Fruit fly (Drosophila melanogaster) whole organism, embryonic: ENCODE results near the gene Spn38F.

ENCODE experiments used
- CG10321 ChIP-seq: fragments of 200-800 bp; sonication (Bioruptor generic); IDR thresholded peaks from 2 replicates; pipeline ENCODE4 v1.3.6; 2022; ENCODE audit warnings: missing biosample characterization, missing genetic modification characterization
- CG10431 ChIP-seq: fragments of 200-800 bp; sonication (Bioruptor generic); optimal IDR thresholded peaks from 3 replicates; lab custom pipeline; 2018; ENCODE audit warnings: missing biosample characterization, mild to moderate bottlenecking, missing genetic modification characterization
- CG10959 ChIP-seq: fragments of 200-800 bp; sonication (Bioruptor generic); IDR thresholded peaks from 2 replicates; pipeline ENCODE4 v1.3.6; 2022; ENCODE audit warnings: missing biosample characterization, missing genetic modification characterization
- CG11085 ChIP-seq: fragments of 200-800 bp; sonication (Bioruptor generic); IDR thresholded peaks from 2 replicates; pipeline ENCODE4 v1.3.6; 2022; ENCODE audit warnings: missing biosample characterization, missing genetic modification characterization
- CG12236 ChIP-seq: fragments of 200-800 bp; sonication (Bioruptor generic); optimal IDR thresholded peaks from 2 replicates; lab custom pipeline; 2016; ENCODE audit warnings: missing biosample characterization, missing genetic modification characterization
- CG12942 ChIP-seq: fragments of 200-800 bp; sonication (Bioruptor generic); optimal IDR thresholded peaks from 3 replicates; lab custom pipeline; 2016; ENCODE audit warnings: missing biosample characterization, missing genetic modification characterization
- CG13296 ChIP-seq: fragments of 200-800 bp; sonication (Bioruptor generic); optimal IDR thresholded peaks from 3 replicates; lab custom pipeline; 2018; ENCODE audit warnings: missing biosample characterization, mild to moderate bottlenecking, missing genetic modification characterization
- CG13775 ChIP-seq: fragments of 200-800 bp; sonication (Bioruptor generic); optimal IDR thresholded peaks from 3 replicates; lab custom pipeline; 2017; ENCODE audit warnings: missing biosample characterization, mild to moderate bottlenecking, missing genetic modification characterization
- CG13894 ChIP-seq: fragments of 200-800 bp; sonication (Bioruptor generic); optimal IDR thresholded peaks from 3 replicates; lab custom pipeline; 2018; ENCODE audit warnings: missing biosample characterization, mild to moderate bottlenecking, missing genetic modification characterization, moderate library complexity
- CG15011 ChIP-seq: fragments of 200-800 bp; sonication (Bioruptor generic); optimal IDR thresholded peaks from 3 replicates; lab custom pipeline; 2018; ENCODE audit warnings: missing biosample characterization, mild to moderate bottlenecking, missing genetic modification characterization
- CG1529 ChIP-seq: fragments of 200-800 bp; sonication (Bioruptor generic); optimal IDR thresholded peaks from 3 replicates; lab custom pipeline; 2018; ENCODE audit warnings: missing biosample characterization, missing genetic modification characterization
- CG17568 ChIP-seq: fragments of 200-800 bp; sonication (Bioruptor generic); optimal IDR thresholded peaks from 2 replicates; lab custom pipeline; 2018; ENCODE audit warnings: missing biosample characterization, mild to moderate bottlenecking, missing genetic modification characterization, moderate library complexity
- CG2116 ChIP-seq: fragments of 200-800 bp; sonication (Bioruptor generic); optimal IDR thresholded peaks from 3 replicates; lab custom pipeline; 2018; ENCODE audit warnings: missing biosample characterization, mild to moderate bottlenecking, missing genetic modification characterization
- CG3163 ChIP-seq: fragments of 200-800 bp; sonication (Bioruptor generic); optimal IDR thresholded peaks from 3 replicates; lab custom pipeline; 2016; ENCODE audit warnings: missing biosample characterization, missing genetic modification characterization
- CG32532 ChIP-seq: fragments of 200-800 bp; sonication (Bioruptor generic); IDR thresholded peaks from 2 replicates; pipeline ENCODE4 v1.3.6; 2022; ENCODE audit warnings: missing biosample characterization, missing genetic modification characterization
- CG6765 ChIP-seq: fragments of 200-800 bp; sonication (Bioruptor generic); optimal IDR thresholded peaks from 3 replicates; lab custom pipeline; 2017; ENCODE audit warnings: missing biosample characterization, mild to moderate bottlenecking, missing genetic modification characterization
- CG7357 ChIP-seq: fragments of 200-800 bp; sonication (Bioruptor generic); IDR thresholded peaks from 3 replicates; pipeline ENCODE4 v1.3.6; 2022; ENCODE audit warnings: missing biosample characterization, missing genetic modification characterization
- CG7556 ChIP-seq: fragments of 200-800 bp; sonication (Bioruptor generic); optimal IDR thresholded peaks from 2 replicates; lab custom pipeline; 2017; ENCODE audit warnings: missing biosample characterization, mild to moderate bottlenecking, missing genetic modification characterization
- CG8290 ChIP-seq, 3 experiments: fragments of 200-800 bp; sonication (Bioruptor generic); optimal IDR thresholded peaks; 2 replicates each; lab custom pipeline; 2016 to 2019; ENCODE audit warnings: missing biosample characterization in 3 of 3, missing genetic modification characterization in 3 of 3, mild to moderate bottlenecking in 2 of 3, moderate library complexity in 1 of 3
- CG8765 ChIP-seq: fragments of 200-800 bp; sonication (Bioruptor generic); IDR thresholded peaks from 2 replicates; pipeline ENCODE4 v1.3.6; 2022; ENCODE audit warnings: missing biosample characterization, missing genetic modification characterization
- CTCF ChIP-seq: fragments of 200-800 bp; sonication (Bioruptor generic); optimal IDR thresholded peaks from 2 replicates; lab custom pipeline; 2017; ENCODE audit warnings: missing biosample characterization, mild to moderate bottlenecking, missing genetic modification characterization, moderate library complexity
- Deaf1 ChIP-seq: fragments of 200-800 bp; optimal IDR thresholded peaks from 3 replicates; lab custom pipeline; 2019; ENCODE audit warnings: missing biosample characterization, mild to moderate bottlenecking, missing genetic modification characterization, moderate library complexity
- Dip2 ChIP-seq: fragments of 200-800 bp; sonication (Bioruptor generic); IDR thresholded peaks from 2 replicates; pipeline ENCODE4 v1.3.6; 2022; ENCODE audit warnings: missing biosample characterization, missing genetic modification characterization
- Dref ChIP-seq: fragments of 200-800 bp; sonication (Bioruptor generic); IDR thresholded peaks from 2 replicates; pipeline ENCODE4 v1.3.6; 2022; ENCODE audit warnings: missing biosample characterization, missing genetic modification characterization
- HLHmδ ChIP-seq: fragments of 200-800 bp; sonication (Bioruptor generic); optimal IDR thresholded peaks from 2 replicates; lab custom pipeline; 2018; ENCODE audit warnings: missing biosample characterization, mild to moderate bottlenecking, missing genetic modification characterization, moderate library complexity
- Med ChIP-seq: fragments of 200-800 bp; sonication (Bioruptor generic); peaks from one replicate; lab custom pipeline; 2016; ENCODE audit warnings: missing biosample characterization, missing genetic modification characterization, mild to moderate bottlenecking, inconsistent platforms, moderate library complexity
- Sry-δ ChIP-seq: fragments of 200-800 bp; sonication (Bioruptor generic); optimal IDR thresholded peaks from 2 replicates; lab custom pipeline; 2016; ENCODE audit warnings: missing biosample characterization, missing genetic modification characterization
- Tbp ChIP-seq: fragments of >200 bp; optimal IDR thresholded peaks from 2 replicates; lab custom pipeline; 2018; ENCODE audit warnings: missing biosample characterization, missing genetic modification characterization
- Trl ChIP-seq, 3 experiments: fragments of >200 bp in 2 of 3; fragments of 200-800 bp in 1 of 3; sonication (Bioruptor generic) in 1 of 3; optimal IDR thresholded peaks; 2 replicates in 1 of 3; 3 replicates in 2 of 3; lab custom pipeline; 2016 to 2017; ENCODE audit warnings: missing biosample characterization in 1 of 3, missing genetic modification characterization in 1 of 3
- cad ChIP-seq: fragments of >200 bp; optimal IDR thresholded peaks from 2 replicates; lab custom pipeline; 2017; ENCODE audit warnings: missing biosample characterization, missing genetic modification characterization
- chinmo ChIP-seq: fragments of 200-800 bp; sonication (Bioruptor generic); IDR thresholded peaks from 4 replicates; pipeline ENCODE4 v1.3.6; 2022; ENCODE audit warnings: missing biosample characterization, missing genetic modification characterization; ENCODE audit not compliant: partially characterized antibody
- crol ChIP-seq: fragments of 200-800 bp; sonication (Bioruptor generic); IDR thresholded peaks from 2 replicates; pipeline ENCODE4 v1.3.6; 2022; ENCODE audit warnings: missing biosample characterization, missing genetic modification characterization
- cwo ChIP-seq: fragments of 200-800 bp; sonication (Bioruptor generic); optimal IDR thresholded peaks from 3 replicates; lab custom pipeline; 2017; ENCODE audit warnings: missing biosample characterization, missing genetic modification characterization, mild to moderate bottlenecking, moderate library complexity, missing genetic modification reagents
- eve ChIP-seq, 2 experiments: fragments of >200 bp; optimal IDR thresholded peaks; 2 replicates each; lab custom pipeline; 2017; ENCODE audit warnings: missing biosample characterization in 2 of 2, missing genetic modification characterization in 2 of 2
- exex ChIP-seq: fragments of 200-800 bp; sonication (Bioruptor generic); optimal IDR thresholded peaks from 4 replicates; lab custom pipeline; 2018; ENCODE audit warnings: missing biosample characterization, mild to moderate bottlenecking, missing genetic modification characterization, moderate library complexity
- gem ChIP-seq: fragments of 200-800 bp; sonication (Bioruptor generic); optimal IDR thresholded peaks from 2 replicates; lab custom pipeline; 2019; ENCODE audit warnings: missing biosample characterization, mild to moderate bottlenecking, missing genetic modification characterization, moderate library complexity
- grau ChIP-seq: fragments of 200-800 bp; optimal IDR thresholded peaks from 3 replicates; lab custom pipeline; 2019; ENCODE audit warnings: missing biosample characterization, mild to moderate bottlenecking, missing genetic modification characterization, moderate library complexity
- grn ChIP-seq: fragments of 200-800 bp; sonication (Bioruptor generic); optimal IDR thresholded peaks from 3 replicates; lab custom pipeline; 2017; ENCODE audit warnings: missing biosample characterization, missing genetic modification characterization
- insv ChIP-seq, 2 experiments: fragments of 200-800 bp; sonication (Bioruptor generic); optimal IDR thresholded peaks; 3 replicates each; lab custom pipeline; 2016 to 2018; ENCODE audit warnings: missing biosample characterization in 2 of 2, missing genetic modification characterization in 2 of 2
- oc ChIP-seq: fragments of 200-800 bp; sonication (Bioruptor generic); optimal IDR thresholded peaks from 2 replicates; lab custom pipeline; 2018; ENCODE audit warnings: missing biosample characterization, mild to moderate bottlenecking, missing genetic modification characterization, moderate library complexity
- p53 ChIP-seq: fragments of 200-800 bp; sonication (Bioruptor generic); optimal IDR thresholded peaks from 2 replicates; lab custom pipeline; 2016; ENCODE audit warnings: missing biosample characterization, missing genetic modification characterization
- pnt ChIP-seq: fragments of 200-800 bp; sonication (Bioruptor generic); optimal IDR thresholded peaks from 3 replicates; lab custom pipeline; 2016; ENCODE audit warnings: missing biosample characterization, missing genetic modification characterization
- rib ChIP-seq: fragments of 200-800 bp; sonication (Bioruptor generic); IDR thresholded peaks from 2 replicates; pipeline ENCODE4 v1.3.6; 2022; ENCODE audit warnings: missing biosample characterization, missing genetic modification characterization
- sd ChIP-seq: fragments of 200-800 bp; sonication (Bioruptor generic); optimal IDR thresholded peaks from 3 replicates; lab custom pipeline; 2018; ENCODE audit warnings: missing biosample characterization, mild to moderate bottlenecking, missing genetic modification characterization, moderate library complexity
- sug ChIP-seq: fragments of 200-800 bp; optimal IDR thresholded peaks from 2 replicates; lab custom pipeline; 2019; ENCODE audit warnings: missing biosample characterization, mild to moderate bottlenecking, missing genetic modification characterization, moderate library complexity
- tna ChIP-seq: fragments of 200-800 bp; sonication (Bioruptor generic); IDR thresholded peaks from 2 replicates; pipeline ENCODE4 v1.3.6; 2022; ENCODE audit warnings: missing biosample characterization, missing genetic modification characterization; ENCODE audit not compliant: partially characterized antibody
- zfh1 ChIP-seq: fragments of 200-800 bp; sonication (Bioruptor generic); IDR thresholded peaks from 3 replicates; pipeline ENCODE4 v1.3.6; 2022; ENCODE audit warnings: missing biosample characterization, missing genetic modification characterization

The Spn38F gene

dm6 chr2L:20825265-20825664 lies 12.5 kb downstream of the Spn38F start (continued):
- TF ChIP-seq Deaf1 (tag; lab: Kevin White, UChicago) (peak; percentile 64), CG1529 (no peak), CG8765 (GFP tag; lab: Robert Waterston, UW) (no peak), Tbp (GFP tag; lab: Kevin White, UChicago) (no peak), grn (peak; percentile 60), CG12236 (GFP tag; lab: Kevin White, UChicago) (no peak), Sry-δ (no peak), CG7357 (GFP tag; lab: Robert Waterston, UW) (no peak), CG11085 (no peak), oc (tag; lab: Kevin White, UChicago) (peak; percentile 71), CG32532 (0 out of 2 replicates have a peak, but pooled peaks have one; percentile 23), CG10431 (GFP tag; lab: Kevin White, UChicago) (no peak), p53 (no peak), CG13296 (no peak), CG12942 (GFP tag; lab: Kevin White, UChicago) (no peak), CG10959 (GFP tag; lab: Robert Waterston, UW) (no peak), rib (GFP tag; lab: Robert Waterston, UW) (0 out of 2 replicates have a peak, but pooled peaks have one; percentile 19), tna (GFP tag; lab: Robert Waterston, UW) (no peak), CG13775 (GFP tag; lab: Kevin White, UChicago) (no peak), HLHmδ (peak; percentile 28), CTCF (GFP tag; lab: Kevin White, UChicago) (no peak), crol (GFP tag; lab: Robert Waterston, UW) (no peak), cwo (GFP tag; lab: Kevin White, UChicago) (no peak)

dm6 chr2L:20824136-20824789 lies 13.5 kb downstream of the Spn38F start:
- TF ChIP-seq Deaf1 (tag; lab: Kevin White, UChicago) (no peak), CG13894 (tag; lab: Kevin White, UChicago) (peak; percentile 23), insv (GFP tag; optimal IDR thresholded peaks at IDR 0.05; lab: Kevin White, UChicago) (no peak), Dip2 (GFP tag; lab: Robert Waterston, UW) (no peak), exex (peak; percentile 23), CG3163 (GFP tag; lab: Kevin White, UChicago) (peak; percentile 78), CG8290 (GFP tag; optimal IDR thresholded peaks at IDR 0.05; lab: Kevin White, UChicago) (no peak), CG8290 (tag; optimal IDR thresholded peaks at IDR 0.05; lab: Kevin White, UChicago) (peak in 1 of 2 experiments; percentile 15), eve (GFP tag; optimal IDR thresholded peaks at IDR 0.05; lab: Kevin White, UChicago) (peak in 1 of 2 experiments; percentile 53), CG2116 (no peak), zfh1 (no peak), cad (GFP tag; lab: Kevin White, UChicago) (no peak), pnt (GFP tag; lab: Kevin White, UChicago) (no peak), CG10321 (no peak), CG15011 (GFP tag; lab: Kevin White, UChicago) (no peak), CG6765 (GFP tag; lab: Kevin White, UChicago) (peak; percentile 28), rib (GFP tag; lab: Robert Waterston, UW) (0 out of 2 replicates have a peak, but pooled peaks have one; percentile 24), sd (peak; percentile 44), Trl (optimal IDR thresholded peaks at IDR 0.05; lab: Kevin White, UChicago) (peak; percentile 23 to 61), Trl (GFP tag; optimal IDR thresholded peaks at IDR 0.05; lab: Kevin White, UChicago) (no peak), Dref (GFP tag; lab: Robert Waterston, UW) (no peak), Med (GFP tag; lab: Kevin White, UChicago) (peak; percentile 60), gem (tag; lab: Kevin White, UChicago) (peak; percentile 4), CG7556 (no peak), chinmo (GFP tag; lab: Robert Waterston, UW) (0 out of 4 replicates have a peak, but pooled peaks have one; percentile 6), CG17568 (GFP tag; lab: Kevin White, UChicago) (peak; percentile 7), sug (tag; lab: Kevin White, UChicago) (peak; percentile 7), grau (tag; lab: Kevin White, UChicago) (peak; percentile 7)
